Worm (Caenorhabditis elegans): ENCODE measurements around the gene col-132.

Gene col-132

DNA sequence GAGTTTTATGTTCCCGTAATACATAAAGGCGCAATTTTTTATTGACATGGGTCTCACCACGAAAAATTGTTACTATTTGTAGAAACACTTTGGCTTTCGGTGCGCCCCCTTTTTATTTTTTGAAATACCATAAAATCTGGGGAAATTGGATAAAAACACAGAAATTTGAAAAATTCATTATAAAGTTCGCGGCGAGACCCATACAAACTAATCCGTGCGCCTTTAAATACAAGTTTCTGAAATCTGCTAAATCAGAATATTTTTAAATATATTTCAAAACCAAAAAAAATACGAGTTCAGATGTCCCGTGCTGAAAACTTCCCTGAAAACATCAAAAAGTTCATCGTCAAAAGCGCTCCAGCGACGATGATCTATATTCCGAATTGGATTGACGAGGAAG lies 16.5 kb upstream of the col-132 start, which contains the start of gene B0564.2:
B0564.2 (plus strand) TSS at position 301 of the 400 bp plus-strand sequence.
- no peak for TF ChIP-seq T22C8.4 (GFP tag; IDR thresholded peaks at IDR 0.05)
- TF ChIP-seq ztf-29 (GFP tag; IDR thresholded peaks at IDR 0.05) = no peak
- no peak for TF ChIP-seq med-1 (GFP tag; optimal IDR thresholded peaks at IDR 0.05; ENCODE audit: insufficient read depth)
- TF ChIP-seq tab-1 (GFP tag; IDR thresholded peaks at IDR 0.05) = no peak
- no peak for TF ChIP-seq ztf-23 (GFP tag; IDR thresholded peaks at IDR 0.05)
- no peak for TF ChIP-seq cog-1 (tag; optimal IDR thresholded peaks at IDR 0.05)
- no peak for TF ChIP-seq klf-2 (GFP tag; conservative IDR thresholded peaks at IDR 0.05)
- TF ChIP-seq flt-1 (GFP tag; IDR thresholded peaks at IDR 0.05) = no peak
- TF ChIP-seq ref-1 (GFP tag; conservative IDR thresholded peaks at IDR 0.05) = no peak

DNA sequence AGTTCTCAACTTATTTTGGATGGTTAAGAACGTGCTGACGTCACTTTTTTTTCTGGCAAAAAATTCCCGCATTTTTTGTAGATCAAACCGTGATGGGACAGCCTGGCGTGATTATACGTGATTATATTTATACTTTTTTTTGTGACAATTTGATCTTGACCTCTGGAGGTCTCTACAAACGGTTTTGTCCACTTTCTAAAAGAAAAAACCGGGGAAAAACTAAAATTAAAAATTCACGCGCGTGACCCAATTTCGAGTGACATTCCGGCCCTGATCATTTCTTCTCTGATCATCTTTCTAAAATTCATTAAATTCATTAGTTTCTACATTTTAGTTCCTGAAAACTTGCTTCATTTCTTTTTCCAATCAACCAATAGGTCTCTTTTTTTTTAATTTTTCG lies 14.0 kb upstream of the col-132 start, which contains the start of gene rde-11:
rde-11 (plus strand) TSS at position 301 of the 400 bp plus-strand sequence.
- TF ChIP-seq T22C8.4 (GFP tag; IDR thresholded peaks at IDR 0.05) = no peak
- no peak for TF ChIP-seq ref-1 (GFP tag; conservative IDR thresholded peaks at IDR 0.05)
- TF ChIP-seq cog-1 (tag; optimal IDR thresholded peaks at IDR 0.05) = no peak
- TF ChIP-seq ztf-29 (GFP tag; IDR thresholded peaks at IDR 0.05) = no peak
- no peak for TF ChIP-seq klf-2 (GFP tag; conservative IDR thresholded peaks at IDR 0.05)
- no peak for TF ChIP-seq ztf-23 (GFP tag; IDR thresholded peaks at IDR 0.05)
- TF ChIP-seq med-1 (GFP tag; optimal IDR thresholded peaks at IDR 0.05; ENCODE audit: insufficient read depth) = no peak
- no peak for TF ChIP-seq tab-1 (GFP tag; IDR thresholded peaks at IDR 0.05)
- TF ChIP-seq flt-1 (GFP tag; IDR thresholded peaks at IDR 0.05) = no peak

DNA sequence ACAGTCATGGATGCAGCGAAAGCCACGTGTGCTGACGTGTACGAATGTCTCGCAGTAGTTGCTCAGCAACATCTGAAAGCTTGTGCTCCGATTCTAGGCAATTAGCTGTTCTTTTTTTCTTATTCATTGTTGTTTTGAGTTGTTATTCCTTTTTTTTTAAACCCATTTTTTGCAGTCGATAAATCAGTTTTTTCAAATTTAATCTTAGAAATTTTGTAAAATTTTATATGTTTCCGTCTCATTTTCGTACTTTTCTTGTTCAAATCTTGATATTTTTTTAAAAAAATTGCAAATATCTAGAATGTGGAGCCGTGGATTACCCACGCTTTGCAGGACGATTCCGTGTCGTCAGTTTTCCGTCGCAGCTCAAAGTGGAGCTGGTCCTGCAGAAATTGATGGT lies 9.5 kb upstream of the col-132 start, which contains the start of gene fask-1:
fask-1 (plus strand) TSS at position 301 of the 400 bp plus-strand sequence.
- no peak for TF ChIP-seq ztf-23 (GFP tag; IDR thresholded peaks at IDR 0.05)

DNA sequence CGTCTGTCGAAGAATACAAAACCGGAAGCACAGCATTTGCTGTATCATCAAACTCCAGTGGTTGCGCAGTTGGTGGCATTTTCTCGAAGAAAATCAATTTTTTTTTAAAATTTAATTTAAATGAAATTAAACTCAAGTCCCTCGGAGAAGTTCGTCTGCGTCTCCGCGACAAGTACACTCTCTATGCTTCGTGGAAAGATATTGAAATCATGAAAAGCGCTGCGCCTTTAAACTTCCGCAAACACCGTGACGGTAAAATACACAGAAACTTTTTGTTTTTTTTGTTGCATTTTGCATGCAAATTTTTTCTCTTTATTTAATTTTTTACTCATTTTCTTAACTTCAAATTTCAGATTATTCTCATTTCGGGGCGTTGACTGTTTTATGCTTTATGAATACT lies 7.8 kb upstream of the col-132 start, which contains the start of the genes dli-1, tin-9.2 and exos-4.1:
dli-1 (minus strand) TSS at position 141 of the 400 bp plus-strand sequence.
tin-9.2 (plus strand) TSS at position 344 of the 400 bp plus-strand sequence.
exos-4.1 (plus strand) TSS at position 348 of the 400 bp plus-strand sequence.
- no peak for TF ChIP-seq tab-1 (GFP tag; IDR thresholded peaks at IDR 0.05)
- peak; percentile 42 for TF ChIP-seq cog-1 (tag; optimal IDR thresholded peaks at IDR 0.05)
- no peak for TF ChIP-seq klf-2 (GFP tag; conservative IDR thresholded peaks at IDR 0.05)

ce11 chrIV:13096778-13097177 lies 5.9 kb upstream of the col-132 start:
- TF ChIP-seq flt-1 (GFP tag; IDR thresholded peaks at IDR 0.05) (no peak), T22C8.4 (GFP tag; IDR thresholded peaks at IDR 0.05) (no peak), ref-1 (GFP tag; conservative IDR thresholded peaks at IDR 0.05) (no peak)

ce11 chrIV:13095462-13095861 lies 4.6 kb upstream of the col-132 start, which contains the start of gene rfc-3:
rfc-3 (plus strand) TSS chrIV:13095762.
- TF ChIP-seq klf-2 (GFP tag; conservative IDR thresholded peaks at IDR 0.05) = no peak
- TF ChIP-seq ref-1 (GFP tag; conservative IDR thresholded peaks at IDR 0.05) = no peak
- no peak for TF ChIP-seq flt-1 (GFP tag; IDR thresholded peaks at IDR 0.05)
- no peak for TF ChIP-seq cog-1 (tag; optimal IDR thresholded peaks at IDR 0.05)
- TF ChIP-seq T22C8.4 (GFP tag; IDR thresholded peaks at IDR 0.05) = no peak
- TF ChIP-seq tab-1 (GFP tag; IDR thresholded peaks at IDR 0.05) = no peak
- TF ChIP-seq med-1 (GFP tag; optimal IDR thresholded peaks at IDR 0.05; ENCODE audit: insufficient read depth) = no peak
- TF ChIP-seq ztf-23 (GFP tag; IDR thresholded peaks at IDR 0.05) = no peak
- TF ChIP-seq ztf-29 (GFP tag; IDR thresholded peaks at IDR 0.05) = no peak

DNA sequence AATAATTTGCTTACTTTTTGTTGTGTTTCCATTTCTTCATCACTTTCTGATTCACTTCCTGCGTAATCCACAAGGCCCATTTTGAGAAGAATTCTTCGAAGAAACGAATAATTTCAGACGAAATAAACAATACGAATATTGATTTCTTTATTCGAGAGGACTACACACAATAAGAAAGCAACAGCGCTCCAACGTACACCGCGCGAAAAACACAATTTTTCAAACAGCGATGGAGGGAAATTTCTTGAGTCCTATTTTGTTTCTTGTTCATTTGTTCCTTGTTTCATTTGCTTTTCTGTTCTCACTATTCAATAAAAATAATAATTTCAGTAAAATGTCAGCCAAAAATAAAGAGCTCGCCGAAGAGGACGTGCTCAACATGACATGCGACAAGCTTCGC lies 2.8 kb upstream of the col-132 start, which contains the start of the genes prcc-1 and C39E9.12:
prcc-1 (minus strand) TSS at position 119 of the 400 bp plus-strand sequence.
C39E9.12 (plus strand) TSS at position 331 of the 400 bp plus-strand sequence.
- TF ChIP-seq tab-1 (GFP tag; IDR thresholded peaks at IDR 0.05) (no peak), T22C8.4 (GFP tag; IDR thresholded peaks at IDR 0.05) (peak; percentile 75)

ce11 chrIV:13089671-13090242 lies 1.1 kb downstream of the col-132 start:
- 0 out of 2 replicates have a peak, but pooled peaks have one; percentile 47 for TF ChIP-seq tab-1 (GFP tag; IDR thresholded peaks at IDR 0.05)
- TF ChIP-seq cog-1 (tag; optimal IDR thresholded peaks at IDR 0.05) = no peak
- no peak for TF ChIP-seq med-1 (GFP tag; optimal IDR thresholded peaks at IDR 0.05; ENCODE audit: insufficient read depth)

DNA sequence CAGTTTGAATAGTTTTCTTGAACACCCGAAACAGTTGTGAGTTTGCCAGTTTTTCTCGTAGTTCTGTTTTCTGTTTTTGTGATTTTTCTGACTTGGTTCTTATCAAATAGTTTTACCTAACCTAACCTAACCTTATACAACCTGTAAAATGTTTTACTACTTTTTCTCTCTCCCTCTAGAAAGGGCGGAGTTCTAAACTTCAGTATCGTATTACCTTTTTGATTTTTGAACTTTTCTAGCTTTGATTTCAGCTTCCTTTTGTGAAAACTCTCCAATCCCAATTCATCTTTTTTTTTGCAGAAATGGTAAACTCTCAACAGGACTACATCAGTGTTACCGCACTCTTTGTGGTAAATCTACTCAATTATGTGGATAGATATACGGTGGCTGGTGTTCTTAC lies 4.2 kb downstream of the col-132 start, which contains the start of gene spin-2:
spin-2 (plus strand) TSS at position 301 of the 400 bp plus-strand sequence.
- TF ChIP-seq T22C8.4 (GFP tag; IDR thresholded peaks at IDR 0.05) (no peak), flt-1 (GFP tag; IDR thresholded peaks at IDR 0.05) (no peak), cog-1 (tag; optimal IDR thresholded peaks at IDR 0.05) (no peak), med-1 (GFP tag; optimal IDR thresholded peaks at IDR 0.05; ENCODE audit: insufficient read depth) (no peak), ref-1 (GFP tag; conservative IDR thresholded peaks at IDR 0.05) (no peak), ztf-29 (GFP tag; IDR thresholded peaks at IDR 0.05) (no peak)

DNA sequence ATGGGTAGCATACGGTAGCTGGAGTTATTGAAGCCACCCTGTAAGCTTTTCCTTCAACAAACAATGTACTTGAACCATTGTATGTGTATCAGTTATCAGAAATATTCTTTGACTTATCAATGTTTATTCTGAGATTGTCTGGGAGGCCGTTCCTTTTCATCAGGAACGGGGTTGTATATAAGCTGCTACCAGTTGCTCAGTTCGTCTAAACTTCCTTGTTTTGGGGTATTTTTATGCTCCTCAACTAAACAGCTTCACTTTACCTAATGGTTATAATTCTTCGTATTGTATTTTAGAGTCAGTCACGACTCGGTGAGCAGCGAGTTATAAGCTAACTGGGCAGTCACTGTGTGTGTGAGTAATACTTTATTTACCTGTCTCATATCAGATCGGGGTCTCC lies 5.2 kb downstream of the col-132 start:
- no peak for TF ChIP-seq tab-1 (GFP tag; IDR thresholded peaks at IDR 0.05)
- TF ChIP-seq flt-1 (GFP tag; IDR thresholded peaks at IDR 0.05) = no peak
